Worm (Caenorhabditis elegans) whole organism, young adult: ENCODE results near the gene zipt-2.2.
"Not testable (repeated sequence)": the region's sequence is repeated elsewhere in the genome, so short reads cannot be mapped to it uniquely, and the experiment has no call there.

Source experiments
- C06A6.2 ChIP-seq: fragments of 200-800 bp; sonication (Bioruptor generic); conservative IDR thresholded peaks from 2 replicates; pipeline ENCODE4 v1.3.6; 2022; ENCODE audit warnings: missing genetic modification characterization, missing compliant biosample characterization
- F37B4.10 ChIP-seq: fragments of 200-800 bp; sonication (Bioruptor generic); IDR thresholded peaks from 2 replicates; pipeline ENCODE4 v1.3.6; 2022; ENCODE audit warnings: missing genetic modification characterization, missing compliant biosample characterization
- K11D2.4 ChIP-seq: fragments of 200-800 bp; sonication (Bioruptor generic); IDR thresholded peaks from 2 replicates; pipeline ENCODE4 v1.3.6; 2022; ENCODE audit warnings: missing genetic modification reagents, missing genetic modification characterization, missing compliant biosample characterization
- Y53G8AR.9 ChIP-seq: fragments of 200-800 bp; sonication (Bioruptor generic); conservative IDR thresholded peaks from 2 replicates; pipeline ENCODE4 v1.3.6; 2022; ENCODE audit warnings: missing genetic modification reagents, missing genetic modification characterization, missing compliant biosample characterization
- Y56A3A.18 ChIP-seq: fragments of 200-800 bp; sonication (Bioruptor generic); IDR thresholded peaks from 2 replicates; pipeline ENCODE4 v1.3.6; 2022; ENCODE audit warnings: missing genetic modification reagents, missing genetic modification characterization, missing compliant biosample characterization
- Y67H2A.10 ChIP-seq: fragments of 200-800 bp; sonication (Bioruptor generic); conservative IDR thresholded peaks from 2 replicates; pipeline ENCODE4 v1.3.6; 2022; ENCODE audit warnings: missing genetic modification reagents, missing genetic modification characterization, missing compliant biosample characterization
- Y79H2A.3 ChIP-seq: fragments of 200-800 bp; sonication (Bioruptor generic); conservative IDR thresholded peaks from 2 replicates; pipeline ENCODE4 v1.3.6; 2022; ENCODE audit warnings: missing genetic modification reagents, missing genetic modification characterization, missing compliant biosample characterization
- Y95B8A.8 ChIP-seq: fragments of 200-800 bp; sonication (Bioruptor generic); IDR thresholded peaks from 2 replicates; pipeline ENCODE4 v1.3.6; 2022; ENCODE audit warnings: missing genetic modification reagents, missing genetic modification characterization, missing compliant biosample characterization
- ZK185.1 ChIP-seq: sonication (generic microtip); optimal IDR thresholded peaks from 2 replicates; lab custom pipeline; 2016; ENCODE audit warnings: mild to moderate bottlenecking, missing genetic modification characterization, missing compliant biosample characterization; ENCODE audit not compliant: poor library complexity, severe bottlenecking
- akir-1 ChIP-seq: fragments of 200-800 bp; sonication (Bioruptor generic); optimal IDR thresholded peaks from 2 replicates; lab custom pipeline; 2018; ENCODE audit warnings: mild to moderate bottlenecking, missing genetic modification characterization, moderate library complexity, missing compliant biosample characterization
- attf-5 ChIP-seq: fragments of 200-800 bp; sonication (Bioruptor generic); optimal IDR thresholded peaks from 2 replicates; lab custom pipeline; 2018; ENCODE audit warnings: mild to moderate bottlenecking, missing genetic modification characterization, missing compliant biosample characterization
- bed-2 ChIP-seq: fragments of 200-800 bp; sonication (Bioruptor generic); IDR thresholded peaks from 2 replicates; pipeline ENCODE4 v1.3.6; 2022; ENCODE audit warnings: missing genetic modification reagents, missing genetic modification characterization, missing compliant biosample characterization
- ceh-100 ChIP-seq: fragments of 200-800 bp; sonication (Bioruptor generic); IDR thresholded peaks from 2 replicates; pipeline ENCODE4 v1.3.6; 2022; ENCODE audit warnings: missing genetic modification reagents, missing genetic modification characterization, missing compliant biosample characterization
- ceh-40 ChIP-seq: fragments of 200-800 bp; sonication (Bioruptor generic); IDR thresholded peaks from 2 replicates; pipeline ENCODE4 v1.3.6; 2022; ENCODE audit warnings: missing genetic modification characterization, missing compliant biosample characterization
- ceh-91 ChIP-seq: fragments of 200-800 bp; sonication (Bioruptor generic); IDR thresholded peaks from 2 replicates; pipeline ENCODE4 v1.3.6; 2022; ENCODE audit warnings: missing genetic modification reagents, missing genetic modification characterization, missing compliant biosample characterization
- dox-1 ChIP-seq: fragments of 200-800 bp; sonication (Bioruptor generic); IDR thresholded peaks from 2 replicates; pipeline ENCODE4 v1.3.6; 2022; ENCODE audit warnings: missing genetic modification reagents, missing genetic modification characterization, missing compliant biosample characterization
- egl-18 ChIP-seq: fragments of 200-800 bp; sonication (Bioruptor generic); IDR thresholded peaks from 2 replicates; pipeline ENCODE4 v1.3.6; 2022; ENCODE audit warnings: missing genetic modification reagents, missing genetic modification characterization, missing compliant biosample characterization
- egl-44 ChIP-seq: fragments of 200-800 bp; sonication (Bioruptor generic); IDR thresholded peaks from 2 replicates; pipeline ENCODE4 v1.3.6; 2022; ENCODE audit warnings: missing genetic modification reagents, missing genetic modification characterization, missing compliant biosample characterization
- ekl-4 ChIP-seq: fragments of 200-800 bp; sonication (Bioruptor generic); IDR thresholded peaks from 2 replicates; pipeline ENCODE4 v1.3.6; 2022; ENCODE audit warnings: missing genetic modification reagents, missing genetic modification characterization, missing compliant biosample characterization
- hmg-1.2 ChIP-seq: fragments of 200-800 bp; sonication (Bioruptor generic); IDR thresholded peaks from 2 replicates; pipeline ENCODE4 v1.3.6; 2022; ENCODE audit warnings: missing genetic modification reagents, missing genetic modification characterization, missing compliant biosample characterization
- hmg-20 ChIP-seq: fragments of 200-800 bp; sonication (Bioruptor generic); IDR thresholded peaks from 2 replicates; pipeline ENCODE4 v1.3.6; 2022; ENCODE audit warnings: missing genetic modification reagents, missing genetic modification characterization, missing compliant biosample characterization
- hsf-1 ChIP-seq: fragments of 200-800 bp; sonication (Bioruptor generic); IDR thresholded peaks from 2 replicates; pipeline ENCODE4 v1.3.6; 2022; ENCODE audit warnings: missing genetic modification reagents, missing genetic modification characterization, missing compliant biosample characterization
- let-526 ChIP-seq: fragments of 200-800 bp; sonication (Bioruptor generic); IDR thresholded peaks from 2 replicates; pipeline ENCODE4 v1.3.6; 2022; ENCODE audit warnings: missing genetic modification reagents, missing genetic modification characterization, missing compliant biosample characterization
- lin-26 ChIP-seq: fragments of 200-800 bp; sonication (Bioruptor generic); IDR thresholded peaks from 2 replicates; pipeline ENCODE4 v1.3.6; 2022; ENCODE audit warnings: missing genetic modification reagents, missing genetic modification characterization, missing compliant biosample characterization
- lin-40 ChIP-seq: sonication (generic microtip); optimal IDR thresholded peaks from 2 replicates; lab custom pipeline; 2016; ENCODE audit warnings: missing genetic modification characterization, mild to moderate bottlenecking, missing compliant biosample characterization, missing genotype, missing genetic modification reagents
- lin-54 ChIP-seq: fragments of 200-800 bp; sonication (Bioruptor generic); optimal IDR thresholded peaks from 2 replicates; lab custom pipeline; 2018; ENCODE audit warnings: mild to moderate bottlenecking, missing genetic modification characterization, missing compliant biosample characterization
- lir-1 ChIP-seq: fragments of 200-800 bp; sonication (Bioruptor generic); conservative IDR thresholded peaks from 2 replicates; pipeline ENCODE4 v1.3.6; 2022; ENCODE audit warnings: missing genetic modification reagents, missing genetic modification characterization, missing compliant biosample characterization
- madf-3 ChIP-seq: fragments of 200-800 bp; sonication (Bioruptor generic); IDR thresholded peaks from 2 replicates; pipeline ENCODE4 v1.3.6; 2022; ENCODE audit warnings: missing genetic modification reagents, missing genetic modification characterization, missing compliant biosample characterization
- madf-6 ChIP-seq: fragments of 200-800 bp; sonication (Bioruptor generic); IDR thresholded peaks from 2 replicates; pipeline ENCODE4 v1.3.6; 2022; ENCODE audit warnings: missing genetic modification reagents, missing genetic modification characterization, missing compliant biosample characterization
- mcd-1 ChIP-seq: fragments of 200-800 bp; sonication (Bioruptor generic); IDR thresholded peaks from 2 replicates; pipeline ENCODE4 v1.3.6; 2022; ENCODE audit warnings: missing genetic modification reagents, missing genetic modification characterization, missing compliant biosample characterization
- nfyb-1 ChIP-seq: fragments of 200-800 bp; sonication (Bioruptor generic); IDR thresholded peaks from 2 replicates; pipeline ENCODE4 v1.3.6; 2022; ENCODE audit warnings: missing genetic modification reagents, missing genetic modification characterization, missing compliant biosample characterization
- nhr-179 ChIP-seq: sonication (generic microtip); optimal IDR thresholded peaks from 2 replicates; lab custom pipeline; 2016; ENCODE audit warnings: mild to moderate bottlenecking, missing genetic modification characterization, missing compliant biosample characterization
- pbrm-1 ChIP-seq: fragments of 200-800 bp; sonication (Bioruptor generic); IDR thresholded peaks from 2 replicates; pipeline ENCODE4 v1.3.6; 2022; ENCODE audit warnings: missing genetic modification reagents, missing genetic modification characterization, missing compliant biosample characterization
- sea-2 ChIP-seq: fragments of 200-800 bp; sonication (Bioruptor generic); IDR thresholded peaks from 2 replicates; pipeline ENCODE4 v1.3.6; 2022; ENCODE audit warnings: missing genetic modification characterization, missing compliant biosample characterization
- tlf-1 ChIP-seq: fragments of 200-800 bp; sonication (Bioruptor generic); optimal IDR thresholded peaks from 2 replicates; lab custom pipeline; 2018; ENCODE audit warnings: mild to moderate bottlenecking, missing genetic modification characterization, missing compliant biosample characterization
- xnd-1 ChIP-seq: sonication (generic microtip); optimal IDR thresholded peaks from 2 replicates; lab custom pipeline; 2016; ENCODE audit warnings: missing genotype, missing genetic modification reagents, missing genetic modification characterization, missing compliant biosample characterization
- ztf-6 ChIP-seq: fragments of 200-800 bp; sonication (Bioruptor generic); IDR thresholded peaks from 2 replicates; pipeline ENCODE4 v1.3.6; 2022; ENCODE audit warnings: missing genetic modification reagents, missing genetic modification characterization, missing compliant biosample characterization

zipt-2.2 gene

DNA sequence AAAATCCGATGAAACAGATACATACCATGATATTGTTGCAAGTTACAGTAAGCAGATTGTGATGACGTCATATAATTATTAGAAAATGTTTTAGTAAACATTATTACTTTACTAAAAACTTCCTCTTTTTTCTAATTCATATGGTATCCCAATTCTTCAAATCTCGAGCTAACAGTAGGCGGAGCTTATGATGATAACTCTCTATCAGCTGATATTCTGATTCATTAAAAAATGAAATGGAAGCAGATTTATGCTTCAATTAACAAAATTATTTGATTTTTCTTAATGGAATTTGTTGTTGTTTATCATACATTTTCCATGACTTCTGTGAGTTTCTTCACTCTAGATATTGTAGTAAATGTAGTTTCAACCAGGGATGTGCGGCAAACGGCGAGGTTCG lies 30.9 kb downstream of the zipt-2.2 start, which contains the start of gene pax-2:
pax-2 (minus strand) TSS at position 101 of the 400 bp plus-strand sequence.
- no peak for TF ChIP-seq attf-5

DNA sequence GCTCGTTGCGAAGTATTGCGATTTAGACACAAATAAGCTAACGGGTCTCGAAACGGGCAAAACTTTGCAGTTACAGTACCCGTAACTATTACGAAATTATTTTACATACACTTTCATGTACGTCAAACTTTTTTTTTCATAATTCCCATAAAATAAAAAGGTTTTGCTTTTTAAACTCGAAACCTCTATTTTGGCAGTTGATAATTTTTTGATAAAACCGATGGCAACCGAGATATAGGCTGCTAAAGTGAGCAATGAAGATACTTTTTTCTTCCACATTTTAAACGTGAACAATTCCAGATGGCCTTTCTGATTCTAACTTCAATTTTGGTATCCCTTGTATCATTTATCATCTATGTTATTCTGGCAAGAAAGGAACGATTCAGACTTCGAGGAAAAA lies 38.0 kb downstream of the zipt-2.2 start, which contains the start of gene cyp-25A6:
cyp-25A6 (plus strand) TSS at position 301 of the 400 bp plus-strand sequence.
- not testable (repeated sequence) for TF ChIP-seq nhr-179 (tag; lab: Kevin White, UChicago); hmg-20 (GFP tag; lab: Robert Waterston, UW); madf-3 (GFP tag; lab: Robert Waterston, UW)

DNA sequence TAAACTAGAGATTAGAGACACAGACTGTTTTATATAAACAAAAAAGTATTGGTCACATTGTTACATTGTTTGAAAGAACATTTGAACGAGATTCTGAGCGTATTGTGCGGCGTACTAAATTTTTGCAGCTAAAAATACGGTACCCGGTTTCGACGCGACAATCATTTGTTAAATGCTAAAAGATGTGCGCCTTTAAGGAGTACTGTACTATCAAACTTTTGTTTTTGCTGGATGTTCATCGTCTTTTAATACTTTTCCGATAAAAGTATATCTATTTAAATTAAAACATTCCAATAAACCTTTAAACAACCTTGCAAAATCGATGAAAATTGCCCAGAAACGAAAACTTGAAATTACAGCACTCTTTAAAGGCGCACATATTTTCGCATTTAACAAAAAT lies 38.4 kb downstream of the zipt-2.2 start, which contains the start of gene K06B9.6:
K06B9.6 (minus strand) TSS at position 101 of the 400 bp plus-strand sequence.
- not testable (repeated sequence) for TF ChIP-seq lin-54 (GFP tag; lab: Kevin White, UChicago); tlf-1 (GFP tag; lab: Kevin White, UChicago); lir-1

DNA sequence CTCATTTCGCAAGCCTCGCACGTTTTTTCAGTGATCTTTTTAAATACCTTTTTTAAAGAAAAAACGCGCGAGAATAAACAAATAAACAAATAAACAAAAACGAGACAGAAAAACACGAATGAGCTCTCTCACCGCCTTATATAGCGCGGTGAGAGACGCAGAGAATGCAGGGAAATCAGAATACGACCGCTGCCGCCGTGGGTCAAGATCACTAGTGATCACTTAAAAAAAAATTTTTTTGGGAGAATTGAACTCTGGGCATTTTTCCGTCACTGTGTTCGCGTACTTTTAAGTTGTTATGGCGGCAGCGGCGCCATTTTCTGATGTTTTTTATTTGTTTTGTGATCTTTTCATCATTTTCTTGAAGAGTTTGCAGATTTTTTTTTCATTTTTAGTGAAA lies 47.3 kb downstream of the zipt-2.2 start:
- TF ChIP-seq madf-6 (GFP tag; lab: Robert Waterston, UW) (peak; percentile 62), xnd-1 (peak; percentile 75)

DNA sequence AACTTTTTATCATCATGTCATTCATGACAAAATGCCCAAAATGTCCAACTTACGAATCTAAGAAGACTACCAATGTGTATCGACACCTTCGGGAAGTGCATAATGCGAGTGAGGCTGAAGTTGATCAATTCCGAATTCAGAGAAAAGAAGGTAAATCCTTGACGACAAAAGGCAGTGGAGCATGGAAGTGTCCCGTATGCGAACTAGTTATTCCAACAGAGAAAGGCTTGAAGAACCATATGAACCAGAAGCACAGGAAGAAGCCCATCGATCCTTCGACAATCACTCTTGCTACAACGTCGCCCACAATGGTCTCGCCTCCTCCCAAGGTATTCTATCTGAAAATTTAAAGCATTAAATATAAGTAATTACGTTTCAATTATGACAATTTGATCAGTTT lies 49.1 kb downstream of the zipt-2.2 start, which contains the start of gene K08D10.11:
K08D10.11 (minus strand) TSS at position 101 of the 400 bp plus-strand sequence.
- TF ChIP-seq nhr-179 (tag; lab: Kevin White, UChicago); akir-1; ZK185.1 (tag; lab: Kevin White, UChicago): not testable (repeated sequence)
- TF ChIP-seq, all 124 proteins: peak for 0; not testable (repeated sequence) for 124

DNA sequence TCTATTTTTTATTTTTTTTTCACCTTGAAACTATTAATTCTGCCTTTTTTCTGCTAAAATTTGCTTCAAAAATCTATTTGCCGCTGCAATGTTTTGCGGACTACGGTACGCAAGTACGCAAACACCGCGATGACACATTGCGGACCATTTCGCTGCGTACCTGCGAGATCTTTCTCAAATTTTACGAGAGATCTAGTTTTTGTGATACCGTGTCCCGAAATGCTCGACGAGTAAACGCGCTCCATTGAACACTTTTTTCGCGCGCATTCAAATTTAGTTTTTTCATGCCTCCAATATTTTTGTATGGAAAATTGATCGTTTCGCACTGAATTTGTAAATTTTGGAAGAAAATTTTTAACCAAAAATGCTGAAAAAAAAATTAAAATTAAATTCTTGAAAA lies 50.4 kb downstream of the zipt-2.2 start:
- TF ChIP-seq lin-40 (peak; percentile 23), dox-1 (peak; percentile 97), lin-26 (peak; percentile 74; the same call in 1 of the 2 replicates), lir-1 (peak; percentile 43; the same call in 1 of the 2 replicates), Y79H2A.3 (GFP tag; lab: Robert Waterston, UW) (peak; percentile 75; the same call in 1 of the 2 replicates), egl-44 (0 out of 2 replicates have a peak, but pooled peaks have one; percentile 45), let-526 (GFP tag; lab: Robert Waterston, UW) (peak; percentile 81), bed-2 (GFP tag; lab: Robert Waterston, UW) (peak; percentile 83), ztf-6 (peak; percentile 80), sea-2 (GFP tag; lab: Robert Waterston, UW) (peak; percentile 75; the same call in 1 of the 2 replicates), K11D2.4 (GFP tag; lab: Robert Waterston, UW) (peak; percentile 96), attf-5 (peak; percentile 12), madf-3 (GFP tag; lab: Robert Waterston, UW) (0 out of 2 replicates have a peak, but pooled peaks have one; percentile 8), hmg-20 (GFP tag; lab: Robert Waterston, UW) (peak; percentile 72), hsf-1 (GFP tag; lab: Robert Waterston, UW) (peak; percentile 42; the same call in 1 of the 2 replicates), nfyb-1 (peak; percentile 98), ceh-100 (GFP tag; lab: Robert Waterston, UW) (peak; percentile 82), ekl-4 (GFP tag; lab: Robert Waterston, UW) (peak; percentile 82), Y67H2A.10 (GFP tag; lab: Robert Waterston, UW) (0 out of 2 replicates have a peak, but pooled peaks have one; percentile 44), C06A6.2 (GFP tag; lab: Robert Waterston, UW) (peak; percentile 89), ceh-40 (0 out of 2 replicates have a peak, but pooled peaks have one; percentile 25), hmg-1.2 (GFP tag; lab: Robert Waterston, UW) (peak; percentile 96), Y95B8A.8 (GFP tag; lab: Robert Waterston, UW) (peak; percentile 89), madf-6 (GFP tag; lab: Robert Waterston, UW) (peak; percentile 49), Y56A3A.18 (0 out of 2 replicates have a peak, but pooled peaks have one; percentile 51), pbrm-1 (GFP tag; lab: Robert Waterston, UW) (peak; percentile 93), F37B4.10 (0 out of 2 replicates have a peak, but pooled peaks have one; percentile 68), mcd-1 (GFP tag; lab: Robert Waterston, UW) (peak; percentile 100), ceh-91 (GFP tag; lab: Robert Waterston, UW) (peak; percentile 63; the same call in 1 of the 2 replicates), egl-18 (peak; percentile 82), Y53G8AR.9 (GFP tag; lab: Robert Waterston, UW) (peak; percentile 93)
